Worm (Caenorhabditis elegans): ENCODE results near the gene T07C12.10.

DNA sequence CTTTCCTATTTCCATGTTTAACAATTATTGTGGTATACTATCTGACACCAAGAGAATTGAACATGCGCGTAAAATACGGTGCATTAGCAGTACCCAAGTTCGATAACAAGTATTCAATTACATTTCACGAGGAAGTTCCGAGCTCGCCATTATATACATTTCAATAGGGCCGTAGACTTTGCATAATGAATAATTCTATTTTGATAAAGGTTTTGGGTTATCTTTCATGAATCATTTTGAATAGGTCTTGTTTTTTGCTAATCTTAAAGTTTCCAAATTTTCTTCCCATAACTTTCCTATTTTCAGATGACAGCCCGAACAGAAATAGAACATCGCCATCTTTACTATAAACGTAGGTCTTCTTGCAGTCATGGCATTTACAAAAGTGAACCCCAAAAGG lies 34.0 kb downstream of the T07C12.10 start, which contains the start of gene C50H2.13:
- TF ChIP-seq him-1 (tag; optimal IDR thresholded peaks at IDR 0.05) (no peak), W03F9.2 (tag; optimal IDR thresholded peaks at IDR 0.05) (no peak), dao-5 (tag; optimal IDR thresholded peaks at IDR 0.05) (no peak)
